Fruit fly (Drosophila melanogaster) whole organism, wandering third instar larva: ENCODE measurements around the gene CG17625.

Experiments used
- CG9705 ChIP-seq: fragments of 200-800 bp; sonication (Bioruptor generic); optimal IDR thresholded peaks from 2 replicates; lab custom pipeline; 2018; ENCODE audit warnings: missing biosample characterization, mild to moderate bottlenecking, missing genetic modification characterization
- Dfd ChIP-seq: fragments of >200 bp; optimal IDR thresholded peaks from 2 replicates; lab custom pipeline; 2017; ENCODE audit warnings: missing biosample characterization, missing genetic modification characterization
- Dif ChIP-seq: fragments of 200-275, 200-300 bp; sonication (Bioruptor generic); optimal IDR thresholded peaks from 2 replicates; lab custom pipeline; 2018; ENCODE audit warnings: missing biosample characterization, missing genetic modification characterization; ENCODE audit not compliant: partially characterized antibody
- GATAd ChIP-seq: sonication (Bioruptor generic); optimal IDR thresholded peaks from 2 replicates; lab custom pipeline; 2016; ENCODE audit warnings: missing biosample characterization, missing genetic modification characterization
- HLH106 ChIP-seq: fragments of 200-800 bp; optimal IDR thresholded peaks from 3 replicates; lab custom pipeline; 2019; ENCODE audit warnings: missing biosample characterization, mild to moderate bottlenecking, missing genetic modification characterization, moderate library complexity
- Hnf4 ChIP-seq: fragments of 200-800 bp; sonication (Bioruptor generic); optimal IDR thresholded peaks from 2 replicates; lab custom pipeline; 2016; ENCODE audit warnings: missing biosample characterization, mild to moderate bottlenecking, missing genetic modification characterization
- Hr78 ChIP-seq: fragments of >200 bp; optimal IDR thresholded peaks from 2 replicates; lab custom pipeline; 2017; ENCODE audit warnings: missing biosample characterization, missing genetic modification characterization
- Hr83 ChIP-seq: fragments of 200-300 bp; sonication (Bioruptor generic); optimal IDR thresholded peaks from 2 replicates; lab custom pipeline; 2016; ENCODE audit warnings: missing biosample characterization, mild to moderate bottlenecking, missing genetic modification characterization, moderate library complexity; ENCODE audit not compliant: poor library complexity, severe bottlenecking
- Jra ChIP-seq: sonication (Bioruptor generic); optimal IDR thresholded peaks from 2 replicates; lab custom pipeline; 2016; ENCODE audit warnings: missing biosample characterization, missing genetic modification characterization
- Mio ChIP-seq: sonication (Bioruptor generic); optimal IDR thresholded peaks from 2 replicates; lab custom pipeline; 2016; ENCODE audit warnings: missing biosample characterization, missing genetic modification characterization
- Myc ChIP-seq: fragments of >200 bp; optimal IDR thresholded peaks from 2 replicates; lab custom pipeline; 2017
- N ChIP-seq: fragments of >200 bp; optimal IDR thresholded peaks from 2 replicates; lab custom pipeline; 2018; ENCODE audit warnings: missing biosample characterization, missing external identifiers, missing genetic modification characterization
- OdsH ChIP-seq: fragments of 200-800 bp; sonication (Bioruptor generic); optimal IDR thresholded peaks from 2 replicates; lab custom pipeline; 2016; ENCODE audit warnings: missing biosample characterization, mild to moderate bottlenecking, missing genetic modification characterization
- Rel ChIP-seq, 2 experiments: fragments of 200-800 bp; sonication (Bioruptor generic) in 1 of 2; optimal IDR thresholded peaks; 2 replicates in 1 of 2; 3 replicates in 1 of 2; lab custom pipeline; 2016 to 2019; ENCODE audit warnings: mild to moderate bottlenecking in 2 of 2, missing biosample characterization in 2 of 2, missing genetic modification characterization in 2 of 2, moderate library complexity in 1 of 2
- Sp1 ChIP-seq: fragments of 200-800 bp; sonication (Bioruptor generic); optimal IDR thresholded peaks from 3 replicates; lab custom pipeline; 2019; ENCODE audit warnings: missing biosample characterization, mild to moderate bottlenecking, missing genetic modification characterization, moderate library complexity
- br ChIP-seq: fragments of 200-800 bp; sonication (Bioruptor generic); optimal IDR thresholded peaks from 2 replicates; lab custom pipeline; 2016; ENCODE audit warnings: missing biosample characterization, missing genetic modification characterization
- dl ChIP-seq, 2 experiments: fragments of 175-275, 200-275 bp in 1 of 2; fragments of 200-275 bp in 1 of 2; sonication (Bioruptor generic); optimal IDR thresholded peaks; lab custom pipeline; 2018; ENCODE audit warnings: mild to moderate bottlenecking in 2 of 2, missing biosample characterization in 2 of 2, missing genetic modification characterization in 2 of 2, moderate library complexity in 2 of 2; ENCODE audit not compliant: partially characterized antibody in 2 of 2, insufficient read depth in 1 of 2
- dmrt93B ChIP-seq: fragments of 200-800 bp; sonication (Bioruptor generic); optimal IDR thresholded peaks from 2 replicates; lab custom pipeline; 2018; ENCODE audit warnings: missing biosample characterization, mild to moderate bottlenecking, missing genetic modification characterization
- dsf ChIP-seq: sonication (Bioruptor generic); optimal IDR thresholded peaks from 2 replicates; lab custom pipeline; 2016; ENCODE audit warnings: missing biosample characterization, missing genetic modification characterization, borderline replicate concordance
- ey ChIP-seq: fragments of 200-800 bp; sonication (Bioruptor generic); optimal IDR thresholded peaks from 2 replicates; lab custom pipeline; 2016; ENCODE audit warnings: missing biosample characterization, missing genetic modification characterization
- foxo ChIP-seq, 2 experiments: fragments of 200-800 bp; sonication (Bioruptor generic); optimal IDR thresholded peaks; 2 replicates in 1 of 2; 3 replicates in 1 of 2; lab custom pipeline; 2016 to 2017; ENCODE audit warnings: missing biosample characterization in 2 of 2, missing genetic modification characterization in 2 of 2
- fru ChIP-seq: fragments of 200-800 bp; sonication (Bioruptor generic); optimal IDR thresholded peaks from 3 replicates; lab custom pipeline; 2016; ENCODE audit warnings: missing biosample characterization, mild to moderate bottlenecking, missing genetic modification characterization
- h ChIP-seq: fragments of 200-800 bp; sonication (Bioruptor generic); optimal IDR thresholded peaks from 3 replicates; lab custom pipeline; 2016; ENCODE audit warnings: missing biosample characterization, mild to moderate bottlenecking, missing genetic modification characterization
- jim ChIP-seq: fragments of 175-275, 200-325 bp; sonication (Bioruptor generic); optimal IDR thresholded peaks from 2 replicates; lab custom pipeline; 2016; ENCODE audit warnings: missing biosample characterization, mild to moderate bottlenecking, missing genetic modification characterization
- pan ChIP-seq: fragments of >200 bp; optimal IDR thresholded peaks from 2 replicates; lab custom pipeline; 2017
- psq ChIP-seq: fragments of 200-800 bp; sonication (Bioruptor generic); optimal IDR thresholded peaks from 3 replicates; lab custom pipeline; 2017; ENCODE audit warnings: missing biosample characterization, mild to moderate bottlenecking, missing genetic modification characterization, moderate library complexity
- rgr ChIP-seq: fragments of 200-800 bp; sonication (Bioruptor generic); optimal IDR thresholded peaks from 3 replicates; lab custom pipeline; 2016; ENCODE audit warnings: missing biosample characterization, mild to moderate bottlenecking, missing genetic modification characterization
- sage ChIP-seq: fragments of 200-800 bp; sonication (Bioruptor generic); optimal IDR thresholded peaks from 2 replicates; lab custom pipeline; 2016; ENCODE audit warnings: missing biosample characterization, mild to moderate bottlenecking, missing genetic modification characterization
- sv ChIP-seq: fragments of 200-800 bp; sonication (Bioruptor generic); optimal IDR thresholded peaks from 3 replicates; lab custom pipeline; 2016; ENCODE audit warnings: missing biosample characterization, missing genetic modification characterization
- tai ChIP-seq: sonication (Bioruptor generic); optimal IDR thresholded peaks from 2 replicates; lab custom pipeline; 2016; ENCODE audit warnings: missing biosample characterization, missing genetic modification characterization
- woc ChIP-seq: sonication (Bioruptor generic); optimal IDR thresholded peaks from 2 replicates; lab custom pipeline; 2016; ENCODE audit warnings: missing biosample characterization, mild to moderate bottlenecking, missing genetic modification characterization

Gene CG17625

DNA sequence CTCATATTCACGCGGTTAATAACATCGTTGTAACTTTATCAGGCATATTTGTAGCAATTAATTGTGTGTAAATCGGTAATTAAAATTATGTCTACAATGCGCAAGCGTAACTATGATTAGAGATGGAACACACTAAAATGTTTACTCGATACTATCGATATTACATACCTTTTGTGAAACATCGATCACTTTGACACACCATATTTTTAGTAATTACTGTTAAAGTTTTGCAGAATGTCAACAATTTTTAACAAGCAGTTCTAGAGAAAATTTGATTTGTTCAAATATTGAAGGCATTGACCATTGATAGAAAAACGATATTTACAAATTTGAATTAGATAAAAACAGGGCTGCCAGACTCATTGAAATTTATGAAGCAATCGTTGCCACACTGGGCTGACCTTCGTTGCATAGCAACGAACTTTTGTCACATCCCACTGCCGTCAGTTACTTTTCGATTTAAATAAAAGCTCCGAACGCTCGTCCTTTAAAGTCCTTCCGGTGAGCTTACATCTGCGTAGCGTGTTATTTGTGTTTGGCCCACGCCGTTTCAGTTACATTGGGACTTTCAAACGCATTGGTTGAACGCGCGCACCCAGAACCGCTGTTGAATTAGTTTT is 47.3 kb upstream of the CG17625 start, which contains the start of the genes loco and wake:
Gene loco, minus strand, starts transcription at position 149 of the 620 bp plus-strand sequence.
Gene wake, plus strand, starts transcription at position 570 of the 620 bp plus-strand sequence.
- TF ChIP-seq HLH106 (no peak), ey (GFP tag; lab: Kevin White, UChicago) (no peak), Dif (GFP tag; lab: Kevin White, UChicago) (peak; percentile 67), h (GFP tag; lab: Kevin White, UChicago) (peak; percentile 2), Myc (no peak), Jra (GFP tag; lab: Kevin White, UChicago) (peak; percentile 13), Sp1 (GFP tag; lab: Kevin White, UChicago) (no peak)

DNA sequence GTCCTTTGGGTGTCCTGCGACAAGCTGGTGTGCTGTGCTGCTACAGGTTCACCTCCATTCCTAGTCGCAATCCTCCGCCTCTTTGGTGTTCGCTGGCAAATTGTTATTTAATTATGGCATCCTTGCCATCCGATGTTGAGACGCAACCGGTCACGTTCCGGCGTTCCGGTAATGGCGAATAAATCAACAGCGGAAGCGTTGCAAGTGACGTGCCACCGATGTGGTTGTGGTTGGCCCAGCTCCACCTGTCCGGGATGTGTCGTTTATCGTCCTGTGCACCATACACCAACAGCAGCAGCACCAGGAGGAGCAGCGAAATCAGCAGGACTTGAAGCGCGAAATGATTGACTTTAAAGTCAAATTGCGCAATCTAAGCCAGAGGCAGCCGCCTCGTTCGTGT is 36.8 kb upstream of the CG17625 start:
- TF ChIP-seq fru (GFP tag; lab: Kevin White, UChicago) (no peak), OdsH (no peak), N (GFP tag; lab: Kevin White, UChicago) (no peak), Rel (GFP tag; optimal IDR thresholded peaks at IDR 0.05; lab: Kevin White, UChicago) (no peak), Rel (tag; optimal IDR thresholded peaks at IDR 0.05; lab: Kevin White, UChicago) (no peak), dl (GFP tag; optimal IDR thresholded peaks at IDR 0.05; lab: Kevin White, UChicago; ENCODE audit: insufficient read depth in 1 of 2, partially characterized antibody in 2 of 2) (no peak), h (GFP tag; lab: Kevin White, UChicago) (no peak), Dfd (no peak), Sp1 (GFP tag; lab: Kevin White, UChicago) (no peak), jim (GFP tag; lab: Kevin White, UChicago) (no peak), Mio (GFP tag; lab: Kevin White, UChicago) (no peak), sv (no peak), Hnf4 (GFP tag; lab: Kevin White, UChicago) (no peak), psq (GFP tag; lab: Kevin White, UChicago) (no peak)

DNA sequence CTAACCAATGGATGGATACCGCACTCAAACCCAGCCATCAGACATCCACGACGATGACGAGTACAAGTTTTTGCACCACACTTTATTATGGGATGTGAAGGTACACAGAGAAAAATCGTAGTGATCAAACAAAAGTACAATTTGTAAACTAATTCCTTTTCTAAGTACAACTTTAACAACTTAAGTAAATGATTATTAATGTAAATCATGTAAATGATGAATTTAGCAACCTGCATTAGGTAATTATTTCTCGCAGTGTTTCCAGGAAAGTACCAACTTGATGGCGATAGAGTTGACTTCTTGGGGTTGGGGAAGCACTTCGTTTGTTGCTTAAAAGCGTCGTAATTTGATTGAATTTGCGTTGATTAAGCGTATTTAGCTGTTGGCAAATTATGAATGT is 23.5 kb upstream of the CG17625 start:
- TF ChIP-seq psq (GFP tag; lab: Kevin White, UChicago) (peak; percentile 18), ey (GFP tag; lab: Kevin White, UChicago) (peak; percentile 45), tai (peak; percentile 22), dsf (GFP tag; lab: Kevin White, UChicago) (no peak), sv (peak; percentile 60), foxo (GFP tag; optimal IDR thresholded peaks at IDR 0.05; lab: Kevin White, UChicago) (no peak), woc (GFP tag; lab: Kevin White, UChicago) (no peak)

DNA sequence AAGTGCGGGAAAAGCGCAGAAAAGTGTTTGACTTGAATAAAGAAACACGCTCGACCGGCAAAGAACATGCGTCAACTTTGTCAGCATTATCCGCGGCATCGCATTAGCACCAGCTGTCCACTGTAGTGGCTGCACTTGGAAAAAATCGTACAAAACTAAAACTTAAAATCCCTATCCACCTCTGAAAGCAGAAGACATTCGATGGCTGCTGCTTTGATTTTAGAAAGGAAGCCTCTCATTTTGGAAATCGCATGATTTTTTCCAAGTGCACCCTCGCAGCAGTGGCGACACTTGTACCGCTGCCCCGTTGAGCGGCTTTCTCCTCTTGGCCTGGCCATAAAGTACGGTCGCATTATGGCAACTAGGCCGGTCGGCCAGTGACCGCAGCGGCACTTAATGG is 22.4 kb upstream of the CG17625 start:
- no peak for TF ChIP-seq Hr78 (GFP tag; lab: Kevin White, UChicago)
- TF ChIP-seq dmrt93B (GFP tag; lab: Kevin White, UChicago) = no peak
- TF ChIP-seq dsf (GFP tag; lab: Kevin White, UChicago) = no peak
- TF ChIP-seq fru (GFP tag; lab: Kevin White, UChicago) = no peak
- TF ChIP-seq Mio (GFP tag; lab: Kevin White, UChicago) = no peak
- TF ChIP-seq Dfd = no peak

DNA sequence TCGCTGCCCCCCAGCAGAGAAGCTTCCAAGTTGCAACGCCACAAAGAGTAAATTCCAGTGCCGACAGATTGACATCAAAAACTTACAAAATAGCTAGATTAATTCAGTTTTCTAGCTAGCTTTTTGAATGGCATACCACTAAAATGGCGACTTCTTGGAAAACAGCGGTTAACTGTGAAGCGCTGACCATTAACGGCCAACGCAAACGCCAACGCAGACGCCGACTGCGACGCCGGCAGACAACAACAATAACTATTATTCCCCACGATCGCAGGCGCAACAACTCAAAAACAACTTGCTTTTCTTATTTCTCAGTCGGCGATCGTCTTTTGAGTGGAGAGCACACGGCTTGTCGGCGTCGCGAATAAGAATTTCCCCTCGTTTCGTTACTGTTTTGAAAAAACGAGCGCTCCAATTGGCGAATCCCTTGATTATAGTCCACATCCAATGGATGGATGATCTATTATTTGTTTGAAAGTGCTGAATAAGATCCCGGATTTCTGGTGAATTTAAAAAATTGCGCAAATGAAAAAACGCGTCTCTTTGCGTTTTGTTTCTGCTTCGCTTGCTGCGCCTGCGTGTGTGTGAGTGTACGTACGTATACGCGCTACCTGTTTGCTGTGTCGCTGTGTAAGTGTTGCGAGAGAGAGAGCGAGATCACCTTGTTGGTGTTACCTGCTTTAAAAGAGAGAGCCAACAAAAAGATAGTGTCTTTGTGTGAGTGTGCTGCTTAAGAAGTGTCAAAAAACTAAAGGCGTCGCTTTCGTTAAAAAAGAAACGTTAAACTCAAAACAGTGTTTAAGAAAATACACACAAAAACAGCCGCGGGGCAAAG is 20.0 kb upstream of the CG17625 start:
- TF ChIP-seq fru (GFP tag; lab: Kevin White, UChicago) (no peak), rgr (no peak), Myc (no peak), psq (GFP tag; lab: Kevin White, UChicago) (peak; percentile 35), Jra (GFP tag; lab: Kevin White, UChicago) (no peak), h (GFP tag; lab: Kevin White, UChicago) (no peak), sage (GFP tag; lab: Kevin White, UChicago) (no peak), dl (GFP tag; optimal IDR thresholded peaks at IDR 0.05; lab: Kevin White, UChicago; ENCODE audit: insufficient read depth in 1 of 2, partially characterized antibody in 2 of 2) (peak; percentile 32 to 48), pan (lab: Kevin White, UChicago) (no peak), Hnf4 (GFP tag; lab: Kevin White, UChicago) (no peak), br (GFP tag; lab: Kevin White, UChicago) (no peak), GATAd (GFP tag; lab: Kevin White, UChicago) (no peak), CG9705 (GFP tag; lab: Kevin White, UChicago) (no peak), Rel (GFP tag; optimal IDR thresholded peaks at IDR 0.05; lab: Kevin White, UChicago) (no peak), Rel (tag; optimal IDR thresholded peaks at IDR 0.05; lab: Kevin White, UChicago) (no peak), dmrt93B (GFP tag; lab: Kevin White, UChicago) (no peak), dsf (GFP tag; lab: Kevin White, UChicago) (no peak), jim (GFP tag; lab: Kevin White, UChicago) (no peak), HLH106 (no peak), N (GFP tag; lab: Kevin White, UChicago) (peak; percentile 47), Hr83 (GFP tag; lab: Kevin White, UChicago) (peak; percentile 14), Mio (GFP tag; lab: Kevin White, UChicago) (no peak), Dif (GFP tag; lab: Kevin White, UChicago) (peak; percentile 19), foxo (GFP tag; optimal IDR thresholded peaks at IDR 0.05; lab: Kevin White, UChicago) (no peak), Sp1 (GFP tag; lab: Kevin White, UChicago) (peak; percentile 21), OdsH (no peak), Hr78 (GFP tag; lab: Kevin White, UChicago) (no peak)
